Worm (Caenorhabditis elegans) whole organism, midembryonic: Measurements from ENCODE around the gene nac-3.

Experiments
- T22C8.4 ChIP-seq: fragments of 200-800 bp; sonication (Bioruptor generic); IDR thresholded peaks from 2 replicates; pipeline ENCODE4 v1.3.6; 2022; ENCODE audit warnings: missing genetic modification characterization, missing compliant biosample characterization
- cog-1 ChIP-seq: sonication (generic microtip); optimal IDR thresholded peaks from 2 replicates; lab custom pipeline; 2016; ENCODE audit warnings: missing genetic modification characterization, missing compliant biosample characterization
- flt-1 ChIP-seq: fragments of 200-800 bp; sonication (Bioruptor generic); IDR thresholded peaks from 2 replicates; pipeline ENCODE4 v1.3.6; 2022; ENCODE audit warnings: missing genetic modification characterization, missing compliant biosample characterization
- klf-2 ChIP-seq: fragments of 200-800 bp; sonication (Bioruptor generic); conservative IDR thresholded peaks from 2 replicates; pipeline ENCODE4 v1.3.6; 2022; ENCODE audit warnings: missing genetic modification reagents, missing genetic modification characterization, missing compliant biosample characterization
- med-1 ChIP-seq: sonication (generic microtip); optimal IDR thresholded peaks from 2 replicates; lab custom pipeline; 2017; ENCODE audit warnings: missing genetic modification characterization, mild to moderate bottlenecking, missing compliant biosample characterization, antibody characterized with exemption, missing genetic modification reagents; ENCODE audit not compliant: insufficient read depth
- ref-1 ChIP-seq: fragments of 200-800 bp; sonication (Bioruptor generic); conservative IDR thresholded peaks from 2 replicates; pipeline ENCODE4 v1.3.6; 2022; ENCODE audit warnings: missing genetic modification reagents, missing genetic modification characterization, missing compliant biosample characterization
- tab-1 ChIP-seq: fragments of 200-800 bp; sonication (Bioruptor generic); IDR thresholded peaks from 2 replicates; pipeline ENCODE4 v1.3.6; 2022; ENCODE audit warnings: missing genetic modification characterization, missing compliant biosample characterization
- ztf-23 ChIP-seq: fragments of 200-800 bp; sonication (Bioruptor generic); IDR thresholded peaks from 2 replicates; pipeline ENCODE4 v1.3.6; 2022; ENCODE audit warnings: missing genetic modification reagents, missing genetic modification characterization, missing compliant biosample characterization
- ztf-29 ChIP-seq: fragments of 200-800 bp; sonication (Bioruptor generic); IDR thresholded peaks from 2 replicates; pipeline ENCODE4 v1.3.6; 2022; ENCODE audit warnings: missing genetic modification reagents, missing genetic modification characterization, missing compliant biosample characterization

The nac-3 gene

DNA sequence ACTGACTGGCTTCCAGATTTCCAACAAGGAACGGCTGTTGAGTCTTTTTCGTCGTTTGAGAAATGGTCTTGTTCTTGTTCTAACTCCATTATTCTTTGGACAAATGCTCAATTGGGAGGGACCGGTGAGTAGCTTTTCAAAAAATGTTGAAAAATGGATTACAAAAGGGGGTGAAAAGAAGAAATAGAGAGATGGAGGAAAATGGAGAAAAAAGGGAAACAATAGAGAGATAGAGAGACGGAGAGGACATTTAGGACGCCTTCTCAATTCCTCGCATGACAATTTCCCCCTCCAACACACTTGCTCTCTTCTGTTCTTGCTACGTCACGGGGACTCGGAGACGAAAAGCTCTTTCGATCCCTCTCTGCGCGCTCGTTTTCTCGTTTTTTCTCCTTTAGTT lies 408 bp downstream of the nac-3 start:
- TF ChIP-seq klf-2 (no peak), med-1 (GFP tag; lab: Kevin White, UChicago) (no peak), ref-1 (GFP tag; lab: Robert Waterston, UW) (no peak), tab-1 (no peak), T22C8.4 (GFP tag; lab: Robert Waterston, UW) (no peak)

DNA sequence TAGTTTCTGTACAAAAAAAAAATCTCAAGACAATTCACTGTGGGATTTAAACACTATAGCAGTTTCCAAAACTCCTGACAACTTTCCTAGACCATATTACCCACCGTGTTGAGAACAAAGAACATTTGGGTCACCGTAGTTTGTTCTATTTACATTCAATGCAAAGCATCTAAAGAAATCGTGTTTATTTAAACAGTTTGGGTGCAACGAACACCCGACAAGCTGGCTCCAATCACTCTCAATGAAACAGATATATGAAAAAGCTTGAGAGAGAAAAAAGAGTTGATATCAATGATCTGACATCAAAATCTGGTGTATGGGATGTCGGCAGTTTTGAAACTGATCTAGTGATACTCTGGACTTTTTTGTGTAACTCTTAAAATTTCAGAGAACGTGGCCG lies 2.4 kb downstream of the nac-3 start:
- no peak for TF ChIP-seq T22C8.4 (GFP tag; lab: Robert Waterston, UW)
- TF ChIP-seq klf-2 = no peak
- no peak for TF ChIP-seq ref-1 (GFP tag; lab: Robert Waterston, UW)
- no peak for TF ChIP-seq ztf-29
- TF ChIP-seq tab-1 = no peak
- TF ChIP-seq flt-1 (GFP tag; lab: Robert Waterston, UW) = no peak
- no peak for TF ChIP-seq ztf-23 (GFP tag; lab: Robert Waterston, UW)
- TF ChIP-seq med-1 (GFP tag; lab: Kevin White, UChicago) = no peak
- no peak for TF ChIP-seq cog-1 (tag; lab: Kevin White, UChicago)

DNA sequence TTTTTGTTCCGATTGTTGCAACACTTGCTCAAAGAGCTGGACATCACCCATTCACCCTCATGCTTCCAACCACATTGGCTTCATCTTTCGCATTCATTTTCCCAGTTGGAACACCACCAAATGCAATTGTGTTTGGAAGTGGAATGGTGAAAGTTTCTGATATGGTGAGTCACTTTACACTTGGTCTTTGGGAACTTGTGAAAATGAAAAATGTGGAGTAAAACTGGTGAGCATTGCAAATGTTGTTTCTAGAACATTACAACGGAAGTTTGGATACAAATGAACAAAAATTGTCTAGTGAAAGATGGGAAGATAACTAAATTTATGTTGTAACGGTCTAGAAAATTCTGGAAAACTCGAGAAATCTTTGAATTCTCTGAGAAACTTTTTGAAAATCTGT lies 3.7 kb downstream of the nac-3 start:
- TF ChIP-seq T22C8.4 (GFP tag; lab: Robert Waterston, UW) (no peak), tab-1 (no peak), cog-1 (tag; lab: Kevin White, UChicago) (no peak), med-1 (GFP tag; lab: Kevin White, UChicago) (no peak), klf-2 (no peak), flt-1 (GFP tag; lab: Robert Waterston, UW) (no peak), ztf-29 (no peak), ztf-23 (GFP tag; lab: Robert Waterston, UW) (no peak)

DNA sequence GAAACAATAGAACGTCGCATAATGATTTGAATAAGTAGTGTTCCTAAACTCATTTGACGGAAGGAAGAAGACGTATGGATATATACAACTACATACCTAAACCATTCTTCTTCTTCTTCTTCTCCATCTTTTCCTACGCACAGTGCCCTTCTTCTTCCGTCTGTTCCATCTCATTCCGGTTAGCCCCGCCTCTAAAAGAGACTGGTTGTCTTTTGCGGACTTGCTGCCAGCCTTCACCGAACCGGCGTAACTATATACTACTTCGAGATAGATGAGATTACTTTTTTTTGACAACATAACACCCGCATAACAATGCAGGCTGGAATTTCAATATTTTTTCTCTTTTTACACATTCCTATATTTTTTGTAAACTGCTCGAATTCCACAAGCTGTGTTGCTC lies 7.8 kb downstream of the nac-3 start, which contains the start of the genes K08E5.5 and mua-3:
Gene K08E5.5 (minus strand): TSS at position 101 of the 400 bp plus-strand sequence.
Gene mua-3 (plus strand): TSS at position 313 of the 400 bp plus-strand sequence.
- TF ChIP-seq ref-1 (GFP tag; lab: Robert Waterston, UW) = no peak
- no peak for TF ChIP-seq med-1 (GFP tag; lab: Kevin White, UChicago)
- TF ChIP-seq cog-1 (tag; lab: Kevin White, UChicago) = no peak
- TF ChIP-seq tab-1 = no peak
- no peak for TF ChIP-seq flt-1 (GFP tag; lab: Robert Waterston, UW)
- TF ChIP-seq ztf-29 = no peak
- TF ChIP-seq ztf-23 (GFP tag; lab: Robert Waterston, UW) = no peak
- TF ChIP-seq klf-2 = no peak
- TF ChIP-seq T22C8.4 (GFP tag; lab: Robert Waterston, UW) = no peak

DNA sequence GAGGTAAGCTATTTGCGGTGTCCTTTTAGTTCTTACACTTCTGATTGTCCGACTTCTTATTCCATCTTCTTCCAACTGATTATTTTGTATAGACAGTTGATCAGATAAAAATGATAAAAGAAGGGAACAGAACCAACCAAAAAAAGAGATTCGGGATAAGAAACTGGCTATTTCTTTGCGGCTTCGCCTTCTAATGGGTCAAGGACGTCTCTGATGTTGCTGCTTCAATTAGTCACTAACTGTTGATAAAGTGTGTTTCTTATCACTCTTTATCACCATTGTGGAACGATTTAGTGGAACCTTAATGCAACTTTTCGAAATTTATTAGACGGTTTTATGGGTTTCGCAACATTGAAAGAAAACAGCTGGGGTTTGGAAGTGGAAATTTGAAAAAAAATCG lies 17.7 kb downstream of the nac-3 start:
- TF ChIP-seq med-1 (GFP tag; lab: Kevin White, UChicago) (no peak), ztf-23 (GFP tag; lab: Robert Waterston, UW) (no peak), ztf-29 (no peak), klf-2 (no peak), T22C8.4 (GFP tag; lab: Robert Waterston, UW) (no peak), flt-1 (GFP tag; lab: Robert Waterston, UW) (no peak), tab-1 (no peak)

DNA sequence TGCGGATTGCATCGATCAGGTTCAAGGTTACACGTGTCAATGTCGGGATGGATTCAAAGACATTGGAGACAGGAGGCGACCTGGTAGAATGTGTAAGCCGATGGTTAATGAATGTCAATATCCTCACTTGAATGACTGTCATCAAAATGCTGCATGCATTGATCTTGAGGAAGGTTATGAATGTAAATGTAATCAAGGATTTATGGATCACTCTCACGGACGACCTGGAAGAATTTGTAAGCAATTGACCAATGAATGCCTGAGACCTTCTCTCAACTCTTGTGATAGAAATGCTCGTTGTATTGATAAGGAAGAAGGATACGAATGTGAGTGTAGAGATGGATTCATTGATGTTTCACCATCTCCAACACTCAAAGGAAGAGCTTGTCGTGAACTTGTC lies 25.4 kb downstream of the nac-3 start:
- no peak for TF ChIP-seq flt-1 (GFP tag; lab: Robert Waterston, UW)
- TF ChIP-seq med-1 (GFP tag; lab: Kevin White, UChicago) = no peak
- TF ChIP-seq ztf-29 = no peak
- TF ChIP-seq T22C8.4 (GFP tag; lab: Robert Waterston, UW) = no peak
- no peak for TF ChIP-seq ztf-23 (GFP tag; lab: Robert Waterston, UW)
- TF ChIP-seq cog-1 (tag; lab: Kevin White, UChicago) = no peak
- TF ChIP-seq ref-1 (GFP tag; lab: Robert Waterston, UW) = no peak
- no peak for TF ChIP-seq tab-1
- no peak for TF ChIP-seq klf-2

DNA sequence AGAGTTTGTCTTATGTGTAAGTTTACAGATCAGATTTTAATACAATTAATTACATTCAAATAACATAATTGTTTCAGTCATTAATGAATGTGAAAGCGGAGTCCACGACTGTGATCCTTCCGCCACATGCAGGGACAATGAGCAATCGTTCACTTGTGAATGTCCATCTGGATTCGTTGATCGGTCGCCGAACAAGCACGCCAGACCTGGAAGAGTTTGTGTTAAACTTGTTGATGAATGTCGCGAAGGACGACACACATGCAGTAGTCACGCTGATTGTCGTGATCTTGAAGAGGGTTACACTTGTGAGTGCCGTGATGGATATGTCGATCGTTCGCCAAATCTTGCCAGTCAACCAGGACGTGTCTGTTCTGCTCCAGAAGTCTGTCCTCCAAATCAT lies 26.0 kb downstream of the nac-3 start:
- TF ChIP-seq cog-1 (tag; lab: Kevin White, UChicago) = no peak
- TF ChIP-seq flt-1 (GFP tag; lab: Robert Waterston, UW) = no peak
- TF ChIP-seq tab-1 = no peak
- TF ChIP-seq ztf-29 = no peak
- no peak for TF ChIP-seq T22C8.4 (GFP tag; lab: Robert Waterston, UW)
- TF ChIP-seq ref-1 (GFP tag; lab: Robert Waterston, UW) = no peak
- TF ChIP-seq med-1 (GFP tag; lab: Kevin White, UChicago) = no peak
- no peak for TF ChIP-seq ztf-23 (GFP tag; lab: Robert Waterston, UW)
- no peak for TF ChIP-seq klf-2

DNA sequence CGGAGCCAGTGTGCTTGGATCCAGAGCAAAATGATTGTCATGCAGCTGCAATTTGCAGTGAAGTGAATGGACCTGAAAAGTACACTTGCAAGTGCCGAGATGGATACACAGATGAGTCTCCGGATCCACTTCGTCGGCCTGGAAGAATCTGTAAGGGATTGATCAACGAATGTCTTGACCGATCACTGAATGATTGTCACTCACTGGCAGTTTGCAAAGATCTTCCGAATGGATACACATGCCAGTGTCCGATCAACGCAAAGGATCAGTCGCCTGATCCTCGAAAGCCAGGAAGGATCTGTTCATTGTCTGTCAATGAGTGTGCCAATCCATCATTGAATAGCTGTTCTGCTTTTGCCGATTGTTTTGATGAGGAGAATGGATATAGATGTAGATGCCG lies 26.8 kb downstream of the nac-3 start:
- TF ChIP-seq cog-1 (tag; lab: Kevin White, UChicago) (no peak), ztf-23 (GFP tag; lab: Robert Waterston, UW) (no peak), tab-1 (no peak), med-1 (GFP tag; lab: Kevin White, UChicago) (no peak), T22C8.4 (GFP tag; lab: Robert Waterston, UW) (no peak), flt-1 (GFP tag; lab: Robert Waterston, UW) (no peak), ref-1 (GFP tag; lab: Robert Waterston, UW) (no peak), ztf-29 (no peak), klf-2 (no peak)

DNA sequence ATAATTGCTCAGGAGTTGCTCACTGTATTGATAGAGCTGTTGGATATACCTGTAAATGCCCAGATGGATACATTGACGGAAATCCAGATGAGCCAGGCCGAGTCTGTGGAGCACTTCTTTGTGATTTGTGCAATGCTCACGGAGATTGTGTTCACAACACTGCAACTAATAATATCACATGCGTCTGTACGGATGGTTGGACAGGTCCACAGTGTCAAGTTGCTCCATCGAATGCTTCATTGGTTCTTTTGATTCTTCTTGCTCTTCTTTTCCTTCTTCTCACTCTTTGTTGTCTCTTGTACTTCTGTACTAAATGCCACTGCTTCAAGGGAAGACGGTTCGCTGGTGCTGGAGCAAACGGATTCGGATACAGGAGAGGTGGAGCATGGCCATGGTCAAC lies 29.3 kb downstream of the nac-3 start:
- no peak for TF ChIP-seq ref-1 (GFP tag; lab: Robert Waterston, UW)
- TF ChIP-seq T22C8.4 (GFP tag; lab: Robert Waterston, UW) = no peak
- TF ChIP-seq ztf-23 (GFP tag; lab: Robert Waterston, UW) = no peak
- no peak for TF ChIP-seq med-1 (GFP tag; lab: Kevin White, UChicago)
- no peak for TF ChIP-seq klf-2
- no peak for TF ChIP-seq tab-1
- no peak for TF ChIP-seq cog-1 (tag; lab: Kevin White, UChicago)
- no peak for TF ChIP-seq ztf-29
- TF ChIP-seq flt-1 (GFP tag; lab: Robert Waterston, UW) = no peak

DNA sequence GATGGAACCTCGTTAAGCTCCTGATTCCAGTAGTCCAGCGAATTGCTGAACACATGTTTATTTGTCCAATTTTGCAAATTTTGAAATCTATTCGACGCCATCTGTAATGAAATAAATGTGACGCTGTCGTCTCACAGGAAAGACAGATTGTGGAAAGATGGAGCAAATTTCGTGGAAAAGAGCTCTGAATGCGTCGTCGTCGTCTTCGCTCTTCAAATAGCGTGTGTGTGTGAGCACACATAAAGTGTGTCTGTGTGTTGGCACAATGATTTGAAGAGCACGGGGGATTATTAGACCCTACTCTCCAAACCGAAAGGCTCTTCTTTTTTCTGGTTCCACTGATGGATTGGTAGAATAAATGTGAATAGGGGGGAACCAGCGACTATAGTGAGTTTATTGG lies 33.6 kb downstream of the nac-3 start, which contains the start of gene unc-47:
Gene unc-47 (minus strand): TSS at position 101 of the 400 bp plus-strand sequence.
- TF ChIP-seq tab-1 = no peak
- no peak for TF ChIP-seq T22C8.4 (GFP tag; lab: Robert Waterston, UW)
- no peak for TF ChIP-seq klf-2
- TF ChIP-seq med-1 (GFP tag; lab: Kevin White, UChicago) = no peak
- no peak for TF ChIP-seq ztf-29
- TF ChIP-seq ref-1 (GFP tag; lab: Robert Waterston, UW) = no peak
- TF ChIP-seq flt-1 (GFP tag; lab: Robert Waterston, UW) = no peak
- TF ChIP-seq cog-1 (tag; lab: Kevin White, UChicago) = no peak
- TF ChIP-seq ztf-23 (GFP tag; lab: Robert Waterston, UW) = no peak
